Fruit fly (Drosophila melanogaster) whole organism, pupa: ENCODE results near the gene jus.

Source experiments
- CG10348 ChIP-seq: fragments of 200-800 bp; sonication (Bioruptor generic); IDR thresholded peaks from 2 replicates; pipeline ENCODE4 v1.3.6; 2022; ENCODE audit warnings: missing biosample characterization, missing genetic modification characterization
- CG12605 ChIP-seq: fragments of 200-800 bp; sonication (Bioruptor generic); IDR thresholded peaks from 2 replicates; pipeline ENCODE4 v1.3.6; 2022; ENCODE audit warnings: missing biosample characterization, missing genetic modification characterization
- CG15710 ChIP-seq: fragments of 200-800 bp; sonication (Bioruptor generic); optimal IDR thresholded peaks from 2 replicates; lab custom pipeline; 2018; ENCODE audit warnings: missing biosample characterization, mild to moderate bottlenecking, missing genetic modification characterization, moderate library complexity
- CG17806 ChIP-seq: fragments of 200-800 bp; sonication (Bioruptor generic); optimal IDR thresholded peaks from 2 replicates; lab custom pipeline; 2018; ENCODE audit warnings: missing biosample characterization, mild to moderate bottlenecking, missing genetic modification characterization, moderate library complexity
- CG32121 ChIP-seq: fragments of 200-800 bp; sonication (Bioruptor generic); IDR thresholded peaks from 2 replicates; pipeline ENCODE4 v1.3.6; 2022; ENCODE audit warnings: missing biosample characterization, missing genetic modification characterization
- CG4496 ChIP-seq: fragments of 200-800 bp; sonication (Bioruptor generic); IDR thresholded peaks from 3 replicates; pipeline ENCODE4 v1.3.6; 2022; ENCODE audit warnings: missing biosample characterization, missing genetic modification characterization
- CG9948 ChIP-seq: fragments of 200-800 bp; sonication (Bioruptor generic); optimal IDR thresholded peaks from 2 replicates; lab custom pipeline; 2018; ENCODE audit warnings: missing biosample characterization, mild to moderate bottlenecking, missing genetic modification characterization, moderate library complexity
- Ets98B ChIP-seq: fragments of 200-800 bp; sonication (Bioruptor generic); IDR thresholded peaks from 2 replicates; pipeline ENCODE4 v1.3.6; 2022; ENCODE audit warnings: missing biosample characterization, missing genetic modification characterization
- Snoo ChIP-seq: fragments of 200-800 bp; sonication (Bioruptor generic); optimal IDR thresholded peaks from 3 replicates; lab custom pipeline; 2017; ENCODE audit warnings: missing biosample characterization, mild to moderate bottlenecking, missing genetic modification characterization, inconsistent platforms
- fd96Ca ChIP-seq: fragments of 200-800 bp; sonication (Bioruptor generic); IDR thresholded peaks from 3 replicates; pipeline ENCODE4 v1.3.6; 2022; ENCODE audit warnings: missing biosample characterization, missing genetic modification characterization
- gl ChIP-seq: fragments of 200-800 bp; sonication (Bioruptor generic); optimal IDR thresholded peaks from 2 replicates; lab custom pipeline; 2018; ENCODE audit warnings: missing biosample characterization, mild to moderate bottlenecking, missing genetic modification characterization
- rn ChIP-seq: fragments of 200-800 bp; sonication (Bioruptor generic); IDR thresholded peaks from 2 replicates; pipeline ENCODE4 v1.3.6; 2022; ENCODE audit warnings: missing biosample characterization, missing genetic modification characterization

DNA sequence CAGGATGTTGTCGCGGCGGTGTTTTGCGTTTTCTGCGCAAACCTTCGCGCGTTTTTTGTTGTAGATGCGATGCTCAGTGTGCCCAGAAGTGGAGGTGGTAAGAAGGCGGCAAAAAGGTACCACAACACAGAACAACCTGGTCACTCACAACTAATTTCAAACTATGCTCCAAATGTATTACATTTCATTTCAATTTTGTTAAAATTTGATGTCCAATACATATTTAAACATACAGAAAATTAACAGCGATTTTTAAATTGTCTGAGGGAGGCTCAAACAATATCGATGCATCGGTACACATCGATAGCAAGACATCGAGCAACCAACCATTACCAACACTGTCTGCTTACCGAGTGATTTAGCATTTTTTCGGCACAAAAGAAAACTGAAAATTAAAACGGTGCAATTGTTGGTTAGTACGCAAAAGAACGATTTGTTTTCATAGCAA, 41.6 kb downstream of the jus start, which contains the start of the genes Slbp and Rpn2:
- TF ChIP-seq CG17806 (tag; lab: Kevin White, UChicago) (no peak), CG9948 (tag; lab: Kevin White, UChicago) (no peak), CG10348 (no peak), CG32121 (GFP tag; lab: Robert Waterston, UW) (no peak), CG4496 (GFP tag; lab: Robert Waterston, UW) (no peak), CG12605 (GFP tag; lab: Robert Waterston, UW) (no peak), fd96Ca (no peak), rn (GFP tag; lab: Robert Waterston, UW) (no peak), CG15710 (tag; lab: Kevin White, UChicago) (peak; percentile 28), Ets98B (GFP tag; lab: Robert Waterston, UW) (no peak), Snoo (tag; lab: Kevin White, UChicago) (peak; percentile 23), gl (tag; lab: Kevin White, UChicago) (no peak)
